Fruit fly (Drosophila melanogaster): Measurements from ENCODE around the gene Sec16.
A peak's percentile ranks its signal among the peaks of the same experiment; 100 is the strongest.

The Sec16 gene

dm6 chrX:12654288-12654729 lies 58.5 kb downstream of the Sec16 start (continued):
- TF ChIP-seq Mes4 (GFP tag; optimal IDR thresholded peaks at IDR 0.05) (no peak), wor (GFP tag; IDR thresholded peaks at IDR 0.05) (no peak), eyg (GFP tag; optimal IDR thresholded peaks at IDR 0.05) (no peak), CG17361 (GFP tag; IDR thresholded peaks at IDR 0.05) (no peak), Fer1 (GFP tag; optimal IDR thresholded peaks at IDR 0.05) (peak; percentile 11), CG10654 (GFP tag; optimal IDR thresholded peaks at IDR 0.05) (no peak), cato (GFP tag; optimal IDR thresholded peaks at IDR 0.05; ENCODE audit: borderline replicate concordance) (no peak), slp2 (GFP tag; optimal IDR thresholded peaks at IDR 0.05) (no peak), Ssrp (tag; optimal IDR thresholded peaks at IDR 0.05) (no peak), CG2875 (GFP tag; optimal IDR thresholded peaks at IDR 0.05) (no peak), pho (GFP tag; optimal IDR thresholded peaks at IDR 0.05) (no peak), NfI (GFP tag; optimal IDR thresholded peaks at IDR 0.05) (no peak), Tbp (GFP tag; optimal IDR thresholded peaks at IDR 0.05) (no peak), crol (GFP tag; IDR thresholded peaks at IDR 0.05) (peak; percentile 90), CG16813 (GFP tag; IDR thresholded peaks at IDR 0.05; ENCODE audit: partially characterized antibody) (peak; percentile 57; the same call in 2 of the 3 replicates), Dad (GFP tag; optimal IDR thresholded peaks at IDR 0.05) (no peak), toy (GFP tag; IDR thresholded peaks at IDR 0.05) (no peak), CG17359 (tag; optimal IDR thresholded peaks at IDR 0.05) (no peak), CG3163 (GFP tag; optimal IDR thresholded peaks at IDR 0.05) (no peak), GATAe (GFP tag; conservative IDR thresholded peaks at IDR 0.05) (no peak), cg (GFP tag; optimal IDR thresholded peaks at IDR 0.05) (peak; percentile 100), org-1 (GFP tag; optimal IDR thresholded peaks at IDR 0.05) (no peak), odd (GFP tag; optimal IDR thresholded peaks at IDR 0.05) (no peak), twi (tag; optimal IDR thresholded peaks at IDR 0.05) (no peak), Usf (GFP tag; optimal IDR thresholded peaks at IDR 0.05) (no peak), Kr (GFP tag; optimal IDR thresholded peaks at IDR 0.05) (peak; percentile 78), MBD-R2 (GFP tag; IDR thresholded peaks at IDR 0.05) (peak; percentile 28; the same call in 1 of the 2 replicates), esg (GFP tag; conservative IDR thresholded peaks at IDR 0.05) (no peak), Elba2 (GFP tag; optimal IDR thresholded peaks at IDR 0.05) (peak; percentile 34), Jarid2 (GFP tag; optimal IDR thresholded peaks at IDR 0.05) (no peak), tap (tag; optimal IDR thresholded peaks at IDR 0.05) (no peak), caup (GFP tag; optimal IDR thresholded peaks at IDR 0.05; ENCODE audit: severe bottlenecking) (no peak), jumu (GFP tag; optimal IDR thresholded peaks at IDR 0.05) (no peak), CG17328 (GFP tag; IDR thresholded peaks at IDR 0.05) (no peak), HLHmδ (GFP tag; optimal IDR thresholded peaks at IDR 0.05) (no peak), Hr39 (optimal IDR thresholded peaks at IDR 0.05) (no peak), Bgb (GFP tag; IDR thresholded peaks at IDR 0.05; ENCODE audit: partially characterized antibody) (peak; percentile 18; the same call in 1 of the 2 replicates), CTCF (GFP tag; optimal IDR thresholded peaks at IDR 0.05) (no peak), CG7357 (GFP tag; IDR thresholded peaks at IDR 0.05) (no peak), CG9609 (GFP tag; optimal IDR thresholded peaks at IDR 0.05) (no peak), CG17829 (tag; optimal IDR thresholded peaks at IDR 0.05) (peak; percentile 54), bbx (GFP tag; IDR thresholded peaks at IDR 0.05; ENCODE audit: partially characterized antibody) (peak; percentile 78), wdn (GFP tag; IDR thresholded peaks at IDR 0.05) (no peak), CG10543 (GFP tag; optimal IDR thresholded peaks at IDR 0.05) (no peak), Hand (GFP tag; optimal IDR thresholded peaks at IDR 0.05) (no peak), sisA (GFP tag; IDR thresholded peaks at IDR 0.05) (no peak), CG4360 (GFP tag; IDR thresholded peaks at IDR 0.05) (peak; percentile 92), dan (GFP tag; IDR thresholded peaks at IDR 0.05) (no peak), CG7271 (tag; optimal IDR thresholded peaks at IDR 0.05) (no peak), zen2 (GFP tag; IDR thresholded peaks at IDR 0.05; ENCODE audit: partially characterized antibody) (0 out of 3 replicates have a peak, but pooled peaks have one; percentile 18), Bteb2 (GFP tag; optimal IDR thresholded peaks at IDR 0.05) (no peak), ewg (GFP tag; optimal IDR thresholded peaks at IDR 0.05) (no peak)
